Worm (Caenorhabditis elegans): ENCODE data around the gene sorf-2.

- TF ChIP-seq jun-1 (tag; optimal IDR thresholded peaks at IDR 0.05) (no peak), R02D3.7 (tag; optimal IDR thresholded peaks at IDR 0.05) (no peak), mdl-1 (tag; optimal IDR thresholded peaks at IDR 0.05) (no peak), snpc-4 (tag; optimal IDR thresholded peaks at IDR 0.05) (no peak), ceh-82 (tag; optimal IDR thresholded peaks at IDR 0.05) (no peak), unc-62 (GFP tag; optimal IDR thresholded peaks at IDR 0.05) (no peak), nfya-1 (tag; optimal IDR thresholded peaks at IDR 0.05; ENCODE audit: insufficient read depth) (no peak), ztf-11 (tag; optimal IDR thresholded peaks at IDR 0.05) (no peak), fos-1 (tag; optimal IDR thresholded peaks at IDR 0.05) (no peak), elt-1 (tag; optimal IDR thresholded peaks at IDR 0.05) (no peak), sea-2 (GFP tag; optimal IDR thresholded peaks at IDR 0.05) (no peak), aly-2 (tag; optimal IDR thresholded peaks at IDR 0.05) (no peak), pha-4 (tag; optimal IDR thresholded peaks at IDR 0.05) (no peak), nhr-77 (tag; optimal IDR thresholded peaks at IDR 0.05) (no peak)
Measured at ce11 chrIII:5287877-5288276, 38.5 kb upstream of the sorf-2 start, which contains the start of gene T15B12.1.

Measured in whole organism, L3 larva.